Fruit fly (Drosophila melanogaster) whole organism, embryonic: ENCODE measurements around the gene CG7377.

Experiments
- CG11456 ChIP-seq: fragments of 200-800 bp; sonication (Bioruptor generic); IDR thresholded peaks from 3 replicates; pipeline ENCODE4 v1.3.6; 2022; ENCODE audit warnings: missing biosample characterization, missing genetic modification characterization
- CG6175 ChIP-seq: fragments of 200-800 bp; sonication (Bioruptor generic); IDR thresholded peaks from 3 replicates; pipeline ENCODE4 v1.3.6; 2022; ENCODE audit warnings: missing biosample characterization, missing genetic modification characterization
- Deaf1 ChIP-seq: fragments of 200-800 bp; optimal IDR thresholded peaks from 3 replicates; lab custom pipeline; 2019; ENCODE audit warnings: missing biosample characterization, mild to moderate bottlenecking, missing genetic modification characterization, moderate library complexity
- NC2α ChIP-seq: fragments of 200-800 bp; sonication (Bioruptor generic); optimal IDR thresholded peaks from 2 replicates; lab custom pipeline; 2016; ENCODE audit warnings: missing biosample characterization, missing genetic modification characterization
- crp ChIP-seq, 2 experiments: fragments of 200-800 bp; sonication (Bioruptor generic); optimal IDR thresholded peaks; 2 replicates in 1 of 2; 3 replicates in 1 of 2; lab custom pipeline; 2017; ENCODE audit warnings: missing biosample characterization in 2 of 2, missing genetic modification characterization in 2 of 2, mild to moderate bottlenecking in 1 of 2, moderate library complexity in 1 of 2
- fu2 ChIP-seq: fragments of 200-800 bp; sonication (Bioruptor generic); optimal IDR thresholded peaks from 2 replicates; lab custom pipeline; 2016; ENCODE audit warnings: missing biosample characterization, missing genetic modification characterization
- lilli ChIP-seq: fragments of 200-800 bp; sonication (Bioruptor generic); optimal IDR thresholded peaks from 3 replicates; lab custom pipeline; 2016; ENCODE audit warnings: missing biosample characterization, missing genetic modification characterization
- pb ChIP-seq: fragments of 200-800 bp; sonication (Bioruptor generic); optimal IDR thresholded peaks from 3 replicates; lab custom pipeline; 2016; ENCODE audit warnings: missing biosample characterization, missing genetic modification characterization
- vfl ChIP-seq: fragments of 200-800 bp; sonication (Bioruptor generic); optimal IDR thresholded peaks from 2 replicates; lab custom pipeline; 2016; ENCODE audit warnings: missing biosample characterization, missing genetic modification characterization
- yki ChIP-seq: fragments of >200 bp; optimal IDR thresholded peaks from 3 replicates; lab custom pipeline; 2018

DNA sequence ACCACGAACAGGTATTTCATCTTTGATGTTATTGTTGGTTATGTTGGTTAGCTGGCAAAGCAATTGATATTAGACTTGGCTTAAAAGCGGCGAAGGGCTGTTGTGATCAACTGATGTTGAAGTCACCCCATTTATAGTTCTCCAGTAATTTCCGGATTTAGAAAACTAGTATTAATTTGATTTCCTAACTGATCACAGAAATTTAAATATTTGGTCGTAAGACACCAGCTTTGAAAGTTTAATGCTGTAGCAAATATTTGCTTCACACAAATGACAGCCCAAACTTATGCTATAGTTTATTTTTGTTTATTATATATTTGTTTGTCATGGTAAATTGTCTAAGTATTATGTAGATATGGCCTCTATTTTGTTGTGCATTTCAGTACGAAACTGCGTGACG, 7.4 kb upstream of the CG7377 start, which contains the start of gene CG33269:
- no peak for TF ChIP-seq vfl (GFP tag; lab: Kevin White, UChicago)
- no peak for TF ChIP-seq yki (lab: Kevin White, UChicago)
- no peak for TF ChIP-seq CG6175 (GFP tag; lab: Robert Waterston, UW)
- TF ChIP-seq pb = no peak
- no peak for TF ChIP-seq CG11456 (GFP tag; lab: Robert Waterston, UW)
- TF ChIP-seq lilli (GFP tag; lab: Kevin White, UChicago) = no peak
- TF ChIP-seq crp (GFP tag; optimal IDR thresholded peaks at IDR 0.05; lab: Kevin White, UChicago) = no peak
- TF ChIP-seq fu2 (GFP tag; lab: Kevin White, UChicago) = no peak
- no peak for TF ChIP-seq NC2α (GFP tag; lab: Kevin White, UChicago)
- TF ChIP-seq Deaf1 (tag; lab: Kevin White, UChicago) = no peak
